Worm (Caenorhabditis elegans) whole organism, L3 larva: ENCODE measurements around the gene F32D8.15.

ENCODE experiments used
- R02D3.7 ChIP-seq: fragments of 150-350 bp; optimal IDR thresholded peaks from 2 replicates; lab custom pipeline; 2014; ENCODE audit warnings: missing biosample characterization, missing genetic modification characterization
- ZK546.5 ChIP-seq: sonication (generic microtip); optimal IDR thresholded peaks from 2 replicates; lab custom pipeline; 2017; ENCODE audit warnings: missing biosample characterization, missing genetic modification characterization
- aly-2 ChIP-seq: fragments of 150-350 bp; optimal IDR thresholded peaks from 2 replicates; lab custom pipeline; 2014; ENCODE audit warnings: missing biosample characterization, missing genetic modification characterization
- ama-1 ChIP-seq: fragments of 150-350 bp; optimal IDR thresholded peaks from 2 replicates; lab custom pipeline; 2018
- ceh-28 ChIP-seq: fragments of 150-350 bp; optimal IDR thresholded peaks from 2 replicates; lab custom pipeline; 2014; ENCODE audit warnings: missing biosample characterization, missing genetic modification reagents, missing genetic modification characterization
- ceh-82 ChIP-seq: fragments of 150-350 bp; optimal IDR thresholded peaks from 2 replicates; lab custom pipeline; 2014; ENCODE audit warnings: missing biosample characterization, missing genetic modification characterization
- daf-12 ChIP-seq: fragments of 150-350 bp; optimal IDR thresholded peaks from 2 replicates; lab custom pipeline; 2014; ENCODE audit warnings: missing biosample characterization, missing genetic modification reagents, missing genetic modification characterization
- egl-27 ChIP-seq: sonication (generic microtip); optimal IDR thresholded peaks from 4 replicates; lab custom pipeline; 2017; ENCODE audit warnings: missing biosample characterization, missing genetic modification reagents, missing genetic modification characterization
- egl-5 ChIP-seq: fragments of 150-350 bp; optimal IDR thresholded peaks from 2 replicates; lab custom pipeline; 2017; ENCODE audit warnings: missing biosample characterization, missing genetic modification reagents, missing genetic modification characterization, inconsistent platforms
- elt-1 ChIP-seq: fragments of 150-350 bp; optimal IDR thresholded peaks from 2 replicates; lab custom pipeline; 2014; ENCODE audit warnings: missing biosample characterization, missing genetic modification characterization
- elt-2 ChIP-seq: sonication (generic microtip); optimal IDR thresholded peaks from 2 replicates; lab custom pipeline; 2016; ENCODE audit warnings: missing genetic modification reagents, mild to moderate bottlenecking, missing genetic modification characterization, missing compliant biosample characterization
- elt-3 ChIP-seq, 3 experiments: fragments of 150-350 bp in 1 of 3; sonication (generic microtip) in 2 of 3; optimal IDR thresholded peaks; 2 replicates in 2 of 3; 4 replicates in 1 of 3; lab custom pipeline; 2014 to 2017; ENCODE audit warnings: missing biosample characterization in 3 of 3, missing genetic modification characterization in 3 of 3
- eor-1 ChIP-seq, 2 experiments: fragments of 150-350 bp; optimal IDR thresholded peaks; 2 replicates each; lab custom pipeline; 2014 to 2018; ENCODE audit warnings: missing biosample characterization in 2 of 2, missing genetic modification characterization in 2 of 2
- fkh-10 ChIP-seq: sonication (generic microtip); optimal IDR thresholded peaks from 2 replicates; lab custom pipeline; 2017; ENCODE audit warnings: missing biosample characterization, missing genetic modification reagents, missing genetic modification characterization
- fkh-2 ChIP-seq: fragments of 150-350 bp; optimal IDR thresholded peaks from 2 replicates; lab custom pipeline; 2014; ENCODE audit warnings: missing biosample characterization, missing genetic modification reagents, missing genetic modification characterization
- fos-1 ChIP-seq: fragments of 150-350 bp; optimal IDR thresholded peaks from 2 replicates; lab custom pipeline; 2014; ENCODE audit warnings: missing biosample characterization, missing genetic modification characterization
- hmg-11 ChIP-seq: sonication (generic microtip); optimal IDR thresholded peaks from 2 replicates; lab custom pipeline; 2016; ENCODE audit warnings: missing genetic modification characterization, missing compliant biosample characterization
- jun-1 ChIP-seq: fragments of 150-350 bp; optimal IDR thresholded peaks from 2 replicates; lab custom pipeline; 2014; ENCODE audit warnings: missing biosample characterization, missing genetic modification reagents, missing genetic modification characterization
- lin-15B ChIP-seq: fragments of 150-350 bp; optimal IDR thresholded peaks from 2 replicates; lab custom pipeline; 2014; ENCODE audit warnings: missing biosample characterization, missing genetic modification characterization
- lin-39 ChIP-seq: fragments of 150-350 bp; optimal IDR thresholded peaks from 2 replicates; lab custom pipeline; 2018; ENCODE audit warnings: missing biosample characterization, missing genetic modification reagents, missing genetic modification characterization
- lsy-12 ChIP-seq: sonication (generic microtip); optimal IDR thresholded peaks from 2 replicates; lab custom pipeline; 2016; ENCODE audit warnings: mild to moderate bottlenecking, missing genetic modification characterization, missing compliant biosample characterization
- mdl-1 ChIP-seq: fragments of 150-350 bp; optimal IDR thresholded peaks from 2 replicates; lab custom pipeline; 2014; ENCODE audit warnings: missing biosample characterization, missing genetic modification characterization
- mml-1 ChIP-seq: fragments of 150-350 bp; sonication (generic microtip); optimal IDR thresholded peaks from 3 replicates; lab custom pipeline; 2014; ENCODE audit warnings: missing biosample characterization, missing genetic modification characterization
- nfya-1 ChIP-seq: sonication (generic microtip); optimal IDR thresholded peaks from 2 replicates; lab custom pipeline; 2017; ENCODE audit warnings: missing genetic modification characterization, mild to moderate bottlenecking, missing compliant biosample characterization, antibody characterized with exemption, moderate library complexity; ENCODE audit not compliant: insufficient read depth
- nhr-11 ChIP-seq: fragments of 150-350 bp; optimal IDR thresholded peaks from 2 replicates; lab custom pipeline; 2014; ENCODE audit warnings: missing biosample characterization, missing genetic modification characterization
- nhr-23 ChIP-seq: fragments of 150-350 bp; optimal IDR thresholded peaks from 2 replicates; lab custom pipeline; 2014; ENCODE audit warnings: missing biosample characterization, missing genetic modification reagents, missing genetic modification characterization
- nhr-237 ChIP-seq: fragments of 150-350 bp; optimal IDR thresholded peaks from 2 replicates; lab custom pipeline; 2014; ENCODE audit warnings: missing biosample characterization, missing genetic modification characterization
- nhr-25 ChIP-seq: sonication (generic microtip); optimal IDR thresholded peaks from 2 replicates; lab custom pipeline; 2017; ENCODE audit warnings: missing biosample characterization, missing genetic modification characterization
- nhr-43 ChIP-seq: sonication (generic microtip); optimal IDR thresholded peaks from 2 replicates; lab custom pipeline; 2016; ENCODE audit warnings: mild to moderate bottlenecking, missing genetic modification characterization, missing compliant biosample characterization; ENCODE audit not compliant: poor library complexity, severe bottlenecking
- nhr-76 ChIP-seq: fragments of 150-350 bp; sonication (generic microtip); optimal IDR thresholded peaks from 5 replicates; lab custom pipeline; 2014; ENCODE audit warnings: missing biosample characterization, missing genetic modification characterization
- nhr-77 ChIP-seq: fragments of 150-350 bp; optimal IDR thresholded peaks from 2 replicates; lab custom pipeline; 2014; ENCODE audit warnings: missing biosample characterization, missing genetic modification characterization
- pha-4 ChIP-seq: fragments of 150-350 bp; optimal IDR thresholded peaks from 2 replicates; lab custom pipeline; 2014; ENCODE audit warnings: missing biosample characterization, missing genetic modification reagents, missing genetic modification characterization
- pqm-1 ChIP-seq: fragments of 150-350 bp; optimal IDR thresholded peaks from 2 replicates; lab custom pipeline; 2017; ENCODE audit warnings: missing biosample characterization, missing genetic modification characterization, inconsistent platforms
- skn-1 ChIP-seq: fragments of 150-350 bp; optimal IDR thresholded peaks from 2 replicates; lab custom pipeline; 2014; ENCODE audit warnings: missing biosample characterization, missing genetic modification characterization
- snpc-4 ChIP-seq: fragments of 150-350 bp; optimal IDR thresholded peaks from 2 replicates; lab custom pipeline; 2014; ENCODE audit warnings: missing biosample characterization, missing genetic modification characterization
- tbx-2 ChIP-seq: sonication (generic microtip); optimal IDR thresholded peaks from 2 replicates; lab custom pipeline; 2016; ENCODE audit warnings: mild to moderate bottlenecking, missing genetic modification characterization, missing compliant biosample characterization
- unc-39 ChIP-seq: sonication (generic microtip); optimal IDR thresholded peaks from 4 replicates; lab custom pipeline; 2017; ENCODE audit warnings: missing biosample characterization, missing genetic modification characterization
- unc-62 ChIP-seq: fragments of 150-350 bp; sonication (generic microtip); optimal IDR thresholded peaks from 4 replicates; lab custom pipeline; 2014; ENCODE audit warnings: missing biosample characterization, missing genetic modification reagents, missing genetic modification characterization
- zag-1 ChIP-seq: fragments of 150-350 bp; optimal IDR thresholded peaks from 2 replicates; lab custom pipeline; 2014; ENCODE audit warnings: missing biosample characterization, missing genetic modification characterization
- ztf-11 ChIP-seq: fragments of 150-350 bp; optimal IDR thresholded peaks from 2 replicates; lab custom pipeline; 2014; ENCODE audit warnings: missing biosample characterization, missing genetic modification characterization
- ztf-4 ChIP-seq: fragments of 150-350 bp; optimal IDR thresholded peaks from 2 replicates; lab custom pipeline; 2014; ENCODE audit warnings: missing biosample characterization, missing genetic modification characterization

Gene F32D8.15

ce11 chrV:10903748-10904147, at the start of gene F32D8.15:
TSS of gene F32D8.15 (plus strand) at chrV:10904048.
- no peak for TF ChIP-seq pqm-1 (tag; lab: Kevin White, UChicago)
- no peak for TF ChIP-seq nhr-76
- TF ChIP-seq ceh-82 (tag; lab: Kevin White, UChicago) = no peak
- TF ChIP-seq fkh-2 = no peak

DNA sequence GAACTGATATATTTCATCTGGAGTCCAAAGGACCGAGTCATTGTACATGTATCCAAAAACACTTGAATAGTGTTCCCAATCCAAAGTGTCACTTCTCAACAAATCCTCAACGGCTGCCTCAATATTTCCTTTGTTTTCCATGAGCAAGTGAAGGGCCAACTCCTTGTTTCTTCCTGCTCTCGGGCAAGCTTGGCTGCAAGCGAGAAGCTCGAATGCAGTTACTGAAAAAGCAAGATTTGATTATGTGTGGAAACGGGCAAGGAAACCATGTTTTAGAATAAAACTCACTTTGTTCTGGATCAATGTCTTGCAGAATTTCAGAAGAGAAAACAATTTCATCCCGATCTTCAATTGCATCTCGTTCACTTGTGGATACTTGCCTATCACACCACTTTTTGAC, 49.7 kb upstream of the F32D8.15 start:
- no peak for TF ChIP-seq fos-1 (tag; lab: Kevin White, UChicago)
- TF ChIP-seq R02D3.7 (tag; lab: Kevin White, UChicago) = no peak
- TF ChIP-seq eor-1 (tag; optimal IDR thresholded peaks at IDR 0.05; lab: Kevin White, UChicago) = no peak
- TF ChIP-seq elt-1 (tag; lab: Kevin White, UChicago) = no peak
- no peak for TF ChIP-seq lsy-12
- no peak for TF ChIP-seq elt-2 (tag; lab: Kevin White, UChicago)
- TF ChIP-seq mml-1 (tag; lab: Kevin White, UChicago) = no peak
- TF ChIP-seq egl-27 (tag; lab: Kevin White, UChicago) = no peak
- TF ChIP-seq jun-1 = no peak
- TF ChIP-seq elt-3 (tag; optimal IDR thresholded peaks at IDR 0.05; lab: Kevin White, UChicago) = no peak
- TF ChIP-seq daf-12 (tag; lab: Kevin White, UChicago) = no peak
- TF ChIP-seq ztf-11 (tag; lab: Kevin White, UChicago) = no peak
- no peak for TF ChIP-seq lin-15B (tag; lab: Kevin White, UChicago)
- no peak for TF ChIP-seq nhr-76

ce11 chrV:10855363-10855762, 48.5 kb upstream of the F32D8.15 start:
- TF ChIP-seq nfya-1 (tag; lab: Kevin White, UChicago) (peak; percentile 1), pqm-1 (tag; lab: Kevin White, UChicago) (peak; percentile 94), egl-27 (tag; lab: Kevin White, UChicago) (peak; percentile 35), pha-4 (tag; lab: Kevin White, UChicago) (peak; percentile 26), elt-2 (tag; lab: Kevin White, UChicago) (peak; percentile 91), jun-1 (peak; percentile 68), ZK546.5 (tag; lab: Kevin White, UChicago) (no peak), lin-39 (tag; lab: Kevin White, UChicago) (no peak)

DNA sequence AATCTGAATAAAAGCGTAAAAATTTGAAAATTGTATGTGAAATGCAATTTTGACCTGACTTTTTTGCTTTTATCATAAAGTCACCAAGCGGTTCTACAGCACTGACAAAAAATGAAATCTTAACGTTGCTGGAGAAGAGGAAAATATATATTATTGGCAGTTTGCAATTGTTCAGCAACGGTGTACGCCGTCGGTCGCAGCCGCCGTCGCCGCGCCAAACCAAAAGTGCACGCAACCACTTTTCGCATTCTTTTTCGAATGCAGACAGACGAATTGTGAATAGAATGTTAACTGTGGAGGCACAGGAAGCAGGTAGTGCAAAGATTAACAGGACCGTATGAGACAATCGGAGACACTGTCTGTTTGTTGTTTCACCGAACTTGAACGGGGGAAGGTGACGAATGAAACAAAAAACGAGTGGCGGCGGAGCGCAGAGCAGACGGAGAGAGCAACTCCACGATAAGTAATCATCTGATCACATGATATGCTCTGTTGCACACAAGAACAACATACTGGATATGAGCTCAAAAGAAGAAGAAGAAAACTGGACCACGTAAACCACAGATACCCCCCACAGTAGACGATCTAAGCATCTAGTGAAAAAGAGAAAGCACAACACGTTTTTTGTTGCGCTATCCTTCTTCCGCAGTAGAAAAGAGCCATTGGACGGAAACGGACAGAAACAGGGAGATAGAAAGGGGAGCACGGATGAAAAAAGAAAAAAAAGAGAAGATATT, 46.8 kb upstream of the F32D8.15 start:
- no peak for TF ChIP-seq nhr-77 (tag; lab: Kevin White, UChicago)
- peak; percentile 49 for TF ChIP-seq lin-39 (tag; lab: Kevin White, UChicago)
- TF ChIP-seq pha-4 (tag; lab: Kevin White, UChicago) = peak; percentile 78
- TF ChIP-seq zag-1 (tag; lab: Kevin White, UChicago) = no peak
- peak; percentile 58 for TF ChIP-seq pqm-1 (tag; lab: Kevin White, UChicago)
- peak; percentile 10 for TF ChIP-seq nhr-25 (tag; lab: Kevin White, UChicago)
- peak; percentile 23 for TF ChIP-seq fkh-10 (GFP tag; lab: Kevin White, UChicago)
- peak; percentile 15 for TF ChIP-seq nfya-1 (tag; lab: Kevin White, UChicago)
- TF ChIP-seq jun-1 = peak; percentile 10
- TF ChIP-seq ama-1 (lab: Kevin White, UChicago) = peak; percentile 47
- peak; percentile 42 for TF ChIP-seq elt-2 (tag; lab: Kevin White, UChicago)
- no peak for TF ChIP-seq unc-62 (GFP tag; lab: Kevin White, UChicago)
- TF ChIP-seq hmg-11 = no peak
- TF ChIP-seq daf-12 (tag; lab: Kevin White, UChicago) = no peak
- TF ChIP-seq nhr-11 (tag; lab: Kevin White, UChicago) = peak; percentile 64
- TF ChIP-seq, all 47 proteins: peak for 10

DNA sequence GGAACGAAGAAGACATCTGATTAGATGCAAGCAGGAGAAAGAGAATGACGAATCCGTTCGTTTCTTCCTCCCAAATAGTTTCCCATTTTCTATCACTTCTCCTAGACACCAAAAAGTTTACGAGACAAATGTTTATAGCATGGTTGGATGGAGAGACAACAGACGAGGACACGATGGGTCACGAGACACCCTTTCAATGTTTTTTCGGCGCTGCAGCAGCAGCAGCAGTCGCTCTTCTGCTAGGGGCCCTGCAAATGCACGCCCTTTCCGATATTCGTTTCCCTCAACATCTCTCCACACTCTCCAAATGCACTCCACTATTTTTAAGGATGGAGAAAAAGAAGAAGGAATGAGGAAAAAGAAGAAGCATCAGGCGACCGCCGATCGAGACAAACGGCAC, 45.5 kb upstream of the F32D8.15 start:
- TF ChIP-seq egl-5 (tag; lab: Kevin White, UChicago) = peak; percentile 88
- peak; percentile 59 for TF ChIP-seq lsy-12
- TF ChIP-seq nhr-237 (tag; lab: Kevin White, UChicago) = no peak
- TF ChIP-seq zag-1 (tag; lab: Kevin White, UChicago) = peak; percentile 66
- peak; percentile 19 for TF ChIP-seq skn-1 (tag; lab: Kevin White, UChicago)
- TF ChIP-seq tbx-2 (tag; lab: Kevin White, UChicago) = peak; percentile 77
- no peak for TF ChIP-seq nhr-76
- no peak for TF ChIP-seq nhr-25 (tag; lab: Kevin White, UChicago)
- TF ChIP-seq nhr-43 (tag; lab: Kevin White, UChicago) = peak; percentile 65
- peak; percentile 56 for TF ChIP-seq nhr-23 (tag; lab: Kevin White, UChicago)
- peak; percentile 35 for TF ChIP-seq ztf-4 (tag; lab: Kevin White, UChicago)
- peak; percentile 71 for TF ChIP-seq mdl-1
- peak; percentile 69 for TF ChIP-seq hmg-11
- TF ChIP-seq pha-4 (tag; lab: Kevin White, UChicago) = peak; percentile 59
- no peak for TF ChIP-seq unc-39 (tag; lab: Kevin White, UChicago)
- peak; percentile 62 for TF ChIP-seq egl-27 (tag; lab: Kevin White, UChicago)
- TF ChIP-seq elt-2 (tag; lab: Kevin White, UChicago) = peak; percentile 36
- TF ChIP-seq jun-1 = peak; percentile 31
- TF ChIP-seq fkh-10 (GFP tag; lab: Kevin White, UChicago) = peak; percentile 59
- TF ChIP-seq snpc-4 (tag; lab: Kevin White, UChicago) = peak; percentile 2
- no peak for TF ChIP-seq ztf-11 (tag; lab: Kevin White, UChicago)
- TF ChIP-seq nfya-1 (tag; lab: Kevin White, UChicago) = peak; percentile 85
- peak; percentile 52 for TF ChIP-seq ama-1 (lab: Kevin White, UChicago)
- TF ChIP-seq aly-2 (tag; lab: Kevin White, UChicago) = no peak
- peak; percentile 52 for TF ChIP-seq ceh-28
